Worm (Caenorhabditis elegans) whole organism, mixed stage, embryonic: ENCODE results near the gene flp-19.

Source experiments
- ces-1 ChIP-seq: fragments of 150-350 bp; optimal IDR thresholded peaks from 2 replicates; lab custom pipeline; 2014; ENCODE audit warnings: missing biosample characterization, missing genetic modification reagents, missing genetic modification characterization
- cnd-1 ChIP-seq: fragments of 200-800 bp; sonication (Bioruptor generic); optimal IDR thresholded peaks from 2 replicates; lab custom pipeline; 2018; ENCODE audit warnings: mild to moderate bottlenecking, missing genetic modification characterization, missing compliant biosample characterization
- hlh-1 ChIP-seq: fragments of 150-350 bp; optimal IDR thresholded peaks from 2 replicates; lab custom pipeline; 2014; ENCODE audit warnings: missing biosample characterization, missing genetic modification reagents, missing genetic modification characterization
- lin-13 ChIP-seq: fragments of 150-350 bp; optimal IDR thresholded peaks from 2 replicates; lab custom pipeline; 2014; ENCODE audit warnings: missing biosample characterization, missing genetic modification characterization
- mep-1 ChIP-seq: fragments of 150-350 bp; optimal IDR thresholded peaks from 2 replicates; lab custom pipeline; 2017; ENCODE audit warnings: missing biosample characterization, missing genetic modification reagents, missing genetic modification characterization, inconsistent platforms
- nhr-237 ChIP-seq: fragments of 150-350 bp; optimal IDR thresholded peaks from 2 replicates; lab custom pipeline; 2014; ENCODE audit warnings: missing biosample characterization, missing genetic modification characterization
- nhr-28 ChIP-seq: fragments of 150-350 bp; optimal IDR thresholded peaks from 2 replicates; lab custom pipeline; 2014; ENCODE audit warnings: missing biosample characterization, missing genetic modification characterization
- nhr-76 ChIP-seq: sonication (generic microtip); optimal IDR thresholded peaks from 2 replicates; lab custom pipeline; 2017; ENCODE audit warnings: missing biosample characterization, missing genetic modification characterization
- snpc-4 ChIP-seq: fragments of 150-350 bp; optimal IDR thresholded peaks from 2 replicates; lab custom pipeline; 2014; ENCODE audit warnings: missing biosample characterization, missing genetic modification characterization
- unc-120 ChIP-seq: sonication (generic microtip); optimal IDR thresholded peaks from 2 replicates; lab custom pipeline; 2017; ENCODE audit warnings: missing genetic modification characterization, missing compliant biosample characterization; ENCODE audit not compliant: poor library complexity, severe bottlenecking
- unc-39 ChIP-seq: fragments of 150-350 bp; optimal IDR thresholded peaks from 2 replicates; lab custom pipeline; 2014; ENCODE audit warnings: missing biosample characterization, missing genetic modification characterization
- ztf-11 ChIP-seq: fragments of 150-350 bp; optimal IDR thresholded peaks from 2 replicates; lab custom pipeline; 2014; ENCODE audit warnings: missing biosample characterization, missing genetic modification characterization

ce11 chrX:10555189-10555964 lies 49.1 kb upstream of the flp-19 start, which contains the start of gene syd-2:
- peak; percentile 81 for TF ChIP-seq cnd-1 (tag; lab: Kevin White, UChicago)
- peak; percentile 64 for TF ChIP-seq ztf-11
- TF ChIP-seq unc-39 (tag; lab: Kevin White, UChicago), result peak; percentile 2
- peak; percentile 93 for TF ChIP-seq unc-120
- TF ChIP-seq nhr-237 (tag; lab: Kevin White, UChicago), result no peak
- no peak for TF ChIP-seq nhr-76 (tag; lab: Kevin White, UChicago)
- TF ChIP-seq hlh-1 (tag; lab: Kevin White, UChicago), result peak; percentile 54
- no peak for TF ChIP-seq nhr-28 (tag; lab: Kevin White, UChicago)
- TF ChIP-seq snpc-4 (tag; lab: Kevin White, UChicago), result no peak
- TF ChIP-seq ces-1 (GFP tag; lab: Kevin White, UChicago), result peak; percentile 56
- peak; percentile 79 for TF ChIP-seq mep-1 (tag; lab: Kevin White, UChicago)
- TF ChIP-seq lin-13 (tag; lab: Kevin White, UChicago), result peak; percentile 28
